Fruit fly (Drosophila melanogaster) whole organism, wandering third instar larva: ENCODE data around the gene Mob3.

Source experiments
- Abd-B ChIP-seq: fragments of >200 bp; optimal IDR thresholded peaks from 2 replicates; lab custom pipeline; 2017; ENCODE audit warnings: missing biosample characterization, missing genetic modification characterization
- CG9705 ChIP-seq: fragments of 200-800 bp; sonication (Bioruptor generic); optimal IDR thresholded peaks from 2 replicates; lab custom pipeline; 2018; ENCODE audit warnings: missing biosample characterization, mild to moderate bottlenecking, missing genetic modification characterization
- CrebA ChIP-seq: fragments of 200-800 bp; sonication (Bioruptor generic); optimal IDR thresholded peaks from 2 replicates; lab custom pipeline; 2016; ENCODE audit warnings: missing biosample characterization, mild to moderate bottlenecking, missing genetic modification characterization, borderline replicate concordance
- Dfd ChIP-seq: fragments of >200 bp; optimal IDR thresholded peaks from 2 replicates; lab custom pipeline; 2017; ENCODE audit warnings: missing biosample characterization, missing genetic modification characterization
- Dif ChIP-seq: fragments of 200-275, 200-300 bp; sonication (Bioruptor generic); optimal IDR thresholded peaks from 2 replicates; lab custom pipeline; 2018; ENCODE audit warnings: missing biosample characterization, missing genetic modification characterization; ENCODE audit not compliant: partially characterized antibody
- HLH106 ChIP-seq: fragments of 200-800 bp; optimal IDR thresholded peaks from 3 replicates; lab custom pipeline; 2019; ENCODE audit warnings: missing biosample characterization, mild to moderate bottlenecking, missing genetic modification characterization, moderate library complexity
- Hnf4 ChIP-seq: fragments of 200-800 bp; sonication (Bioruptor generic); optimal IDR thresholded peaks from 2 replicates; lab custom pipeline; 2016; ENCODE audit warnings: missing biosample characterization, mild to moderate bottlenecking, missing genetic modification characterization
- Hr78 ChIP-seq: fragments of >200 bp; optimal IDR thresholded peaks from 2 replicates; lab custom pipeline; 2017; ENCODE audit warnings: missing biosample characterization, missing genetic modification characterization
- Hr83 ChIP-seq: fragments of 200-300 bp; sonication (Bioruptor generic); optimal IDR thresholded peaks from 2 replicates; lab custom pipeline; 2016; ENCODE audit warnings: missing biosample characterization, mild to moderate bottlenecking, missing genetic modification characterization, moderate library complexity; ENCODE audit not compliant: poor library complexity, severe bottlenecking
- Mio ChIP-seq: sonication (Bioruptor generic); optimal IDR thresholded peaks from 2 replicates; lab custom pipeline; 2016; ENCODE audit warnings: missing biosample characterization, missing genetic modification characterization
- Myc ChIP-seq: fragments of >200 bp; optimal IDR thresholded peaks from 2 replicates; lab custom pipeline; 2017
- N ChIP-seq: fragments of >200 bp; optimal IDR thresholded peaks from 2 replicates; lab custom pipeline; 2018; ENCODE audit warnings: missing biosample characterization, missing external identifiers, missing genetic modification characterization
- OdsH ChIP-seq: fragments of 200-800 bp; sonication (Bioruptor generic); optimal IDR thresholded peaks from 2 replicates; lab custom pipeline; 2016; ENCODE audit warnings: missing biosample characterization, mild to moderate bottlenecking, missing genetic modification characterization
- Rel ChIP-seq, 2 experiments: fragments of 200-800 bp; sonication (Bioruptor generic) in 1 of 2; optimal IDR thresholded peaks; 2 replicates in 1 of 2; 3 replicates in 1 of 2; lab custom pipeline; 2016 to 2019; ENCODE audit warnings: mild to moderate bottlenecking in 2 of 2, missing biosample characterization in 2 of 2, missing genetic modification characterization in 2 of 2, moderate library complexity in 1 of 2
- Vsx2 ChIP-seq: fragments of 200-300, 225-300 bp; sonication (Bioruptor generic); optimal IDR thresholded peaks from 2 replicates; lab custom pipeline; 2018; ENCODE audit warnings: missing biosample characterization, missing genetic modification characterization; ENCODE audit not compliant: partially characterized antibody
- dl ChIP-seq, 2 experiments: fragments of 175-275, 200-275 bp in 1 of 2; fragments of 200-275 bp in 1 of 2; sonication (Bioruptor generic); optimal IDR thresholded peaks; lab custom pipeline; 2018; ENCODE audit warnings: mild to moderate bottlenecking in 2 of 2, missing biosample characterization in 2 of 2, missing genetic modification characterization in 2 of 2, moderate library complexity in 2 of 2; ENCODE audit not compliant: partially characterized antibody in 2 of 2, insufficient read depth in 1 of 2
- dmrt93B ChIP-seq: fragments of 200-800 bp; sonication (Bioruptor generic); optimal IDR thresholded peaks from 2 replicates; lab custom pipeline; 2018; ENCODE audit warnings: missing biosample characterization, mild to moderate bottlenecking, missing genetic modification characterization
- ey ChIP-seq: fragments of 200-800 bp; sonication (Bioruptor generic); optimal IDR thresholded peaks from 2 replicates; lab custom pipeline; 2016; ENCODE audit warnings: missing biosample characterization, missing genetic modification characterization
- foxo ChIP-seq, 2 experiments: fragments of 200-800 bp; sonication (Bioruptor generic); optimal IDR thresholded peaks; 2 replicates in 1 of 2; 3 replicates in 1 of 2; lab custom pipeline; 2016 to 2017; ENCODE audit warnings: missing biosample characterization in 2 of 2, missing genetic modification characterization in 2 of 2
- fru ChIP-seq: fragments of 200-800 bp; sonication (Bioruptor generic); optimal IDR thresholded peaks from 3 replicates; lab custom pipeline; 2016; ENCODE audit warnings: missing biosample characterization, mild to moderate bottlenecking, missing genetic modification characterization
- h ChIP-seq: fragments of 200-800 bp; sonication (Bioruptor generic); optimal IDR thresholded peaks from 3 replicates; lab custom pipeline; 2016; ENCODE audit warnings: missing biosample characterization, mild to moderate bottlenecking, missing genetic modification characterization
- lola ChIP-seq: fragments of >200 bp; optimal IDR thresholded peaks from 2 replicates; lab custom pipeline; 2017; ENCODE audit warnings: missing biosample characterization, missing genetic modification characterization
- sage ChIP-seq: fragments of 200-800 bp; sonication (Bioruptor generic); optimal IDR thresholded peaks from 2 replicates; lab custom pipeline; 2016; ENCODE audit warnings: missing biosample characterization, mild to moderate bottlenecking, missing genetic modification characterization
- sv ChIP-seq: fragments of 200-800 bp; sonication (Bioruptor generic); optimal IDR thresholded peaks from 3 replicates; lab custom pipeline; 2016; ENCODE audit warnings: missing biosample characterization, missing genetic modification characterization
- tai ChIP-seq: sonication (Bioruptor generic); optimal IDR thresholded peaks from 2 replicates; lab custom pipeline; 2016; ENCODE audit warnings: missing biosample characterization, missing genetic modification characterization
- usp ChIP-seq: fragments of >200 bp; optimal IDR thresholded peaks from 2 replicates; lab custom pipeline; 2017; ENCODE audit warnings: missing biosample characterization, missing genetic modification characterization
- woc ChIP-seq: sonication (Bioruptor generic); optimal IDR thresholded peaks from 2 replicates; lab custom pipeline; 2016; ENCODE audit warnings: missing biosample characterization, mild to moderate bottlenecking, missing genetic modification characterization

The Mob3 gene

dm6 chr2L:10306518-10307260 is 41.6 kb downstream of the Mob3 start, which contains the start of the genes CG5390 and CG4968 (continued):
- peak; percentile 88 for TF ChIP-seq sage (GFP tag; lab: Kevin White, UChicago)
- TF ChIP-seq usp (GFP tag; lab: Kevin White, UChicago): no peak
- peak; percentile 72 for TF ChIP-seq CG9705 (GFP tag; lab: Kevin White, UChicago)
- peak; percentile 81 for TF ChIP-seq OdsH (GFP tag; lab: Kevin White, UChicago)
- TF ChIP-seq sv (GFP tag; lab: Kevin White, UChicago): peak; percentile 52
- TF ChIP-seq fru (GFP tag; lab: Kevin White, UChicago): no peak
- TF ChIP-seq CrebA (GFP tag; lab: Kevin White, UChicago): no peak
- peak; percentile 79 for TF ChIP-seq Hnf4 (GFP tag; lab: Kevin White, UChicago)

- no peak for TF ChIP-seq Hr78 (GFP tag; lab: Kevin White, UChicago)
- TF ChIP-seq woc (GFP tag; lab: Kevin White, UChicago): no peak
- TF ChIP-seq tai: peak; percentile 59
- TF ChIP-seq sv (GFP tag; lab: Kevin White, UChicago): no peak
- TF ChIP-seq Hr83 (GFP tag; lab: Kevin White, UChicago): peak; percentile 6
- TF ChIP-seq Hnf4 (GFP tag; lab: Kevin White, UChicago): peak; percentile 33
Observed at dm6 chr2L:10310614-10311382, 45.7 kb downstream of the Mob3 start, which contains the start of gene Cdk5alpha. TSS of gene Cdk5alpha (minus strand) at chr2L:10310956.

- no peak for TF ChIP-seq Dfd (GFP tag; lab: Kevin White, UChicago)
- no peak for TF ChIP-seq N
- no peak for TF ChIP-seq Dif (GFP tag; lab: Kevin White, UChicago)
- TF ChIP-seq tai: peak; percentile 1
- TF ChIP-seq CG9705 (GFP tag; lab: Kevin White, UChicago): no peak
- TF ChIP-seq foxo (GFP tag; optimal IDR thresholded peaks at IDR 0.05; lab: Kevin White, UChicago): no peak
- TF ChIP-seq Myc (lab: Kevin White, UChicago): peak; percentile 10
- no peak for TF ChIP-seq CrebA (GFP tag; lab: Kevin White, UChicago)
- peak; percentile 47 for TF ChIP-seq sage (GFP tag; lab: Kevin White, UChicago)
Observed at dm6 chr2L:10311822-10312221, 46.7 kb downstream of the Mob3 start.

- TF ChIP-seq Myc (lab: Kevin White, UChicago): no peak
- peak; percentile 8 for TF ChIP-seq HLH106 (tag; lab: Kevin White, UChicago)
- TF ChIP-seq woc (GFP tag; lab: Kevin White, UChicago): peak; percentile 69
Observed at dm6 chr2L:10314327-10315210, 49.4 kb downstream of the Mob3 start, which contains the start of the genes Usp14 and CG4972. TSS of gene Usp14 (minus strand) at chr2L:10314396. TSS of gene CG4972 (plus strand) at chr2L:10314792.

dm6 chr2L:10315888-10316287 is 50.8 kb downstream of the Mob3 start:
- TF ChIP-seq CrebA (GFP tag; lab: Kevin White, UChicago): no peak
- TF ChIP-seq sv (GFP tag; lab: Kevin White, UChicago): no peak
- no peak for TF ChIP-seq ey (GFP tag; lab: Kevin White, UChicago)
- no peak for TF ChIP-seq Myc (lab: Kevin White, UChicago)
- TF ChIP-seq usp (GFP tag; lab: Kevin White, UChicago): no peak
- no peak for TF ChIP-seq fru (GFP tag; lab: Kevin White, UChicago)
- TF ChIP-seq Dif (GFP tag; lab: Kevin White, UChicago): no peak
- TF ChIP-seq dmrt93B (GFP tag; lab: Kevin White, UChicago): no peak
- no peak for TF ChIP-seq Rel (GFP tag; optimal IDR thresholded peaks at IDR 0.05; lab: Kevin White, UChicago)
- TF ChIP-seq Rel (tag; optimal IDR thresholded peaks at IDR 0.05; lab: Kevin White, UChicago): no peak
- TF ChIP-seq h (GFP tag; lab: Kevin White, UChicago): no peak
- TF ChIP-seq Vsx2 (GFP tag; lab: Kevin White, UChicago): no peak
- TF ChIP-seq dl (GFP tag; optimal IDR thresholded peaks at IDR 0.05; lab: Kevin White, UChicago; ENCODE audit: insufficient read depth in 1 of 2, partially characterized antibody in 2 of 2): no peak
- TF ChIP-seq Abd-B (GFP tag; lab: Kevin White, UChicago): no peak
- TF ChIP-seq Mio (GFP tag; lab: Kevin White, UChicago): no peak
- TF ChIP-seq OdsH (GFP tag; lab: Kevin White, UChicago): no peak
- no peak for TF ChIP-seq lola (GFP tag; lab: Kevin White, UChicago)
- no peak for TF ChIP-seq Hnf4 (GFP tag; lab: Kevin White, UChicago)
- no peak for TF ChIP-seq CG9705 (GFP tag; lab: Kevin White, UChicago)
- no peak for TF ChIP-seq N
